Fruit fly (Drosophila melanogaster): Measurements from ENCODE around the gene CG14453.
"Not testable (repeated sequence)": the region's sequence is repeated elsewhere in the genome, so short reads cannot be mapped to it uniquely, and the experiment has no call there.

DNA sequence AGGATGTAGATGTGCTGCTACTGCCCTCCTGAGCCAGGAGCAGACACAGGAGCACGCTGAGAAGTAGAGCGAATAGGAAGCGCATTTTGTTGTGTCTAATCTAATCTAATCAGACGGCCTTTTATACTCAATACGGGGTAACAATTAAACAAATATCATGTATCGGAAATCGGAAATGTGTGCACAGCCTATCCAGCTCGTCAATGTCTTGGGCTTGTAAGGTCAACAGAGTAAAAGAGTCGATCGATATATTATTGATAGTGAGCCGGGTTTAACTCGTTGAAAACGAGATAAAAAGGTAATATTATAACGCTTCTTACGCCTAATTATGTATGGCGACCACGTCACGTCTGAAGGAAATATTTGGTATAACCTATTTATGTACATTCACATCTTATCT, 1.5 kb upstream of the CG14453 start, which contains the start of gene CG14454:
- TF ChIP-seq cwo (GFP tag; optimal IDR thresholded peaks at IDR 0.05); CG8478 (optimal IDR thresholded peaks at IDR 0.05); CG10543 (GFP tag; optimal IDR thresholded peaks at IDR 0.05); CG10959 (GFP tag; IDR thresholded peaks at IDR 0.05); CG34376 (GFP tag; optimal IDR thresholded peaks at IDR 0.05); vfl (GFP tag; optimal IDR thresholded peaks at IDR 0.05); B-H1 (GFP tag; IDR thresholded peaks at IDR 0.05); kah (GFP tag; optimal IDR thresholded peaks at IDR 0.05); Oaz (GFP tag; IDR thresholded peaks at IDR 0.05); eyg (GFP tag; optimal IDR thresholded peaks at IDR 0.05): not testable (repeated sequence)

Measured in whole organism, embryonic.